Fruit fly (Drosophila melanogaster): ENCODE measurements around the gene RpS6.
A peak's percentile ranks its signal among the peaks of the same experiment; 100 is the strongest.

The RpS6 gene

dm6 chrX:7893411-7894122 lies 7.6 kb downstream of the RpS6 start, which contains the start of the genes CG45089, ND-MNLL and p115:
Gene CG45089 (minus strand): TSS chrX:7893798.
Gene ND-MNLL (minus strand): TSS chrX:7893798.
Gene p115 (plus strand): TSS chrX:7894031.
- TF ChIP-seq fru (GFP tag; optimal IDR thresholded peaks at IDR 0.05), result peak; percentile 59
- TF ChIP-seq psq (GFP tag; optimal IDR thresholded peaks at IDR 0.05), result peak; percentile 55
- no peak for TF ChIP-seq Rel (GFP tag; optimal IDR thresholded peaks at IDR 0.05)
- TF ChIP-seq Rel (tag; optimal IDR thresholded peaks at IDR 0.05), result peak; percentile 21
- no peak for TF ChIP-seq Dif (GFP tag; optimal IDR thresholded peaks at IDR 0.05; ENCODE audit: partially characterized antibody)
- peak; percentile 78 for TF ChIP-seq HLH106 (tag; optimal IDR thresholded peaks at IDR 0.05)
- no peak for TF ChIP-seq dl (GFP tag; optimal IDR thresholded peaks at IDR 0.05; ENCODE audit: insufficient read depth in 1 of 2, partially characterized antibody in 2 of 2)
- TF ChIP-seq Hr78 (GFP tag; optimal IDR thresholded peaks at IDR 0.05), result no peak
- TF ChIP-seq CrebA (GFP tag; optimal IDR thresholded peaks at IDR 0.05; ENCODE audit: borderline replicate concordance), result no peak
- no peak for TF ChIP-seq pan (optimal IDR thresholded peaks at IDR 0.05)
- peak; percentile 69 for TF ChIP-seq h (GFP tag; optimal IDR thresholded peaks at IDR 0.05)
- peak; percentile 37 for TF ChIP-seq GATAd (GFP tag; optimal IDR thresholded peaks at IDR 0.05)
- TF ChIP-seq tai (GFP tag; optimal IDR thresholded peaks at IDR 0.05), result no peak
- TF ChIP-seq CG32264 (GFP tag; optimal IDR thresholded peaks at IDR 0.05), result no peak
- no peak for TF ChIP-seq N (GFP tag; optimal IDR thresholded peaks at IDR 0.05)
- no peak for TF ChIP-seq Dfd (GFP tag; optimal IDR thresholded peaks at IDR 0.05)
- TF ChIP-seq rgr (GFP tag; optimal IDR thresholded peaks at IDR 0.05), result peak; percentile 70
- TF ChIP-seq OdsH (GFP tag; optimal IDR thresholded peaks at IDR 0.05), result peak; percentile 50
- TF ChIP-seq Abd-B (GFP tag; optimal IDR thresholded peaks at IDR 0.05), result no peak
- TF ChIP-seq CG9705 (GFP tag; optimal IDR thresholded peaks at IDR 0.05), result peak; percentile 50
- TF ChIP-seq Jra (GFP tag; optimal IDR thresholded peaks at IDR 0.05), result peak; percentile 33
- no peak for TF ChIP-seq usp (GFP tag; optimal IDR thresholded peaks at IDR 0.05)
- TF ChIP-seq sv (GFP tag; optimal IDR thresholded peaks at IDR 0.05), result peak; percentile 44
- peak; percentile 9 for TF ChIP-seq dmrt93B (GFP tag; optimal IDR thresholded peaks at IDR 0.05)
- TF ChIP-seq Hnf4 (GFP tag; optimal IDR thresholded peaks at IDR 0.05), result peak; percentile 79
- peak; percentile 59 for TF ChIP-seq Sp1 (GFP tag; optimal IDR thresholded peaks at IDR 0.05)
- TF ChIP-seq Hr83 (GFP tag; optimal IDR thresholded peaks at IDR 0.05; ENCODE audit: poor library complexity, severe bottlenecking), result peak; percentile 31
- TF ChIP-seq ey (GFP tag; optimal IDR thresholded peaks at IDR 0.05), result peak; percentile 30
- TF ChIP-seq sage (GFP tag; optimal IDR thresholded peaks at IDR 0.05), result peak; percentile 54
- TF ChIP-seq br (GFP tag; optimal IDR thresholded peaks at IDR 0.05), result peak; percentile 40
- no peak for TF ChIP-seq lola (GFP tag; optimal IDR thresholded peaks at IDR 0.05)
- TF ChIP-seq dsf (GFP tag; optimal IDR thresholded peaks at IDR 0.05; ENCODE audit: borderline replicate concordance), result peak; percentile 32
- TF ChIP-seq foxo (GFP tag; optimal IDR thresholded peaks at IDR 0.05), result peak in 1 of 2 experiments; percentile 79
- TF ChIP-seq Myc (optimal IDR thresholded peaks at IDR 0.05), result peak; percentile 68
- no peak for TF ChIP-seq brk (GFP tag; optimal IDR thresholded peaks at IDR 0.05)
- TF ChIP-seq Mio (GFP tag; optimal IDR thresholded peaks at IDR 0.05), result no peak
- TF ChIP-seq Vsx2 (GFP tag; optimal IDR thresholded peaks at IDR 0.05; ENCODE audit: partially characterized antibody), result no peak
- peak; percentile 61 for TF ChIP-seq woc (GFP tag; optimal IDR thresholded peaks at IDR 0.05)
- TF ChIP-seq jim (GFP tag; optimal IDR thresholded peaks at IDR 0.05), result no peak

DNA sequence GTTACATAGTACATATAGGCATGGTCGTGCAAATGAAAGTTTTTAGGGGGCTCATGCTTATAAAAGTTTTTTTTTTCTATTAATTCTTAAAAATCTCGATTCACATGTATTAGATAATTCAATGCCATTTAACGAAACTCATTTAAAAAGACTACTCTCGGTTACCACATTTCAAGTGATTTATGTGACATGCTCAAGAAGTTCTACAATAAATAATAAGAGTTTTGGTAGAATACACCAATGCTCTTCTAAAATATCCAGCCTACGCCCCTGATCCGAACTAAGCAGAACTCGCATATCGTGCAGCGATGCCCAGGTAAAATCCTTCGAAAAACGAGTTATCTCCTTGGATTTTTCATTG lies 8.6 kb downstream of the RpS6 start:
- TF ChIP-seq ey (GFP tag; optimal IDR thresholded peaks at IDR 0.05) (peak; percentile 63), fru (GFP tag; optimal IDR thresholded peaks at IDR 0.05) (peak; percentile 68), rgr (GFP tag; optimal IDR thresholded peaks at IDR 0.05) (peak; percentile 62), foxo (GFP tag; optimal IDR thresholded peaks at IDR 0.05) (peak in 1 of 2 experiments; percentile 71), OdsH (GFP tag; optimal IDR thresholded peaks at IDR 0.05) (peak; percentile 52), Sp1 (GFP tag; optimal IDR thresholded peaks at IDR 0.05) (peak; percentile 62), dmrt93B (GFP tag; optimal IDR thresholded peaks at IDR 0.05) (peak; percentile 17), psq (GFP tag; optimal IDR thresholded peaks at IDR 0.05) (peak; percentile 12), GATAd (GFP tag; optimal IDR thresholded peaks at IDR 0.05) (no peak), br (GFP tag; optimal IDR thresholded peaks at IDR 0.05) (peak; percentile 39), h (GFP tag; optimal IDR thresholded peaks at IDR 0.05) (peak; percentile 59), Vsx2 (GFP tag; optimal IDR thresholded peaks at IDR 0.05; ENCODE audit: partially characterized antibody) (no peak), HLH106 (tag; optimal IDR thresholded peaks at IDR 0.05) (peak; percentile 58), Hnf4 (GFP tag; optimal IDR thresholded peaks at IDR 0.05) (peak; percentile 38), Dif (GFP tag; optimal IDR thresholded peaks at IDR 0.05; ENCODE audit: partially characterized antibody) (no peak)
